Worm (Caenorhabditis elegans) whole organism, L4/young adult: ENCODE measurements around the gene B0001.5.

Experiments
- W03F9.2 ChIP-seq: fragments of 150-350 bp; optimal IDR thresholded peaks from 2 replicates; lab custom pipeline; 2014; ENCODE audit warnings: missing biosample characterization, missing genetic modification characterization
- dao-5 ChIP-seq: sonication (generic microtip); optimal IDR thresholded peaks from 2 replicates; lab custom pipeline; 2016; ENCODE audit warnings: missing genotype, missing genetic modification characterization, moderate library complexity, missing compliant biosample characterization
- him-1 ChIP-seq: sonication (generic microtip); optimal IDR thresholded peaks from 2 replicates; lab custom pipeline; 2016; ENCODE audit warnings: missing genotype, missing genetic modification reagents, missing genetic modification characterization, missing compliant biosample characterization

The B0001.5 gene

ce11 chrIV:12120536-12120935, 22.6 kb downstream of the B0001.5 start:
- TF ChIP-seq him-1 (tag; lab: Kevin White, UChicago) (no peak), W03F9.2 (tag; lab: Kevin White, UChicago) (no peak), dao-5 (no peak)

- TF ChIP-seq W03F9.2 (tag; lab: Kevin White, UChicago) (no peak), dao-5 (no peak), him-1 (tag; lab: Kevin White, UChicago) (no peak)
Observed at ce11 chrIV:12114498-12114897, 28.6 kb downstream of the B0001.5 start.

- TF ChIP-seq him-1 (tag; lab: Kevin White, UChicago), result no peak
- no peak for TF ChIP-seq dao-5
- no peak for TF ChIP-seq W03F9.2 (tag; lab: Kevin White, UChicago)
Observed at ce11 chrIV:12113056-12113455, 30.1 kb downstream of the B0001.5 start.

ce11 chrIV:12111477-12111876, 31.7 kb downstream of the B0001.5 start, which contains the start of gene dlc-2:
Gene dlc-2 (minus strand): TSS chrIV:12111577.
- TF ChIP-seq dao-5 (no peak), W03F9.2 (tag; lab: Kevin White, UChicago) (no peak), him-1 (tag; lab: Kevin White, UChicago) (no peak)

ce11 chrIV:12110339-12110738, 32.8 kb downstream of the B0001.5 start, which contains the start of gene col-129:
Gene col-129 (minus strand): TSS chrIV:12110439.
- TF ChIP-seq dao-5, result no peak

- TF ChIP-seq him-1 (tag; lab: Kevin White, UChicago), result no peak
- no peak for TF ChIP-seq W03F9.2 (tag; lab: Kevin White, UChicago)
- TF ChIP-seq dao-5, result no peak
Observed at ce11 chrIV:12109743-12110142, 33.4 kb downstream of the B0001.5 start.

- no peak for TF ChIP-seq W03F9.2 (tag; lab: Kevin White, UChicago)
Observed at ce11 chrIV:12108984-12109657, 34.0 kb downstream of the B0001.5 start.

ce11 chrIV:12105558-12105957, 37.6 kb downstream of the B0001.5 start, which contains the start of gene M18.3:
Gene M18.3 (plus strand): TSS chrIV:12105858.
- TF ChIP-seq him-1 (tag; lab: Kevin White, UChicago), result no peak
- TF ChIP-seq dao-5, result no peak
- TF ChIP-seq W03F9.2 (tag; lab: Kevin White, UChicago), result no peak

- TF ChIP-seq W03F9.2 (tag; lab: Kevin White, UChicago), result no peak
- TF ChIP-seq dao-5, result no peak
- no peak for TF ChIP-seq him-1 (tag; lab: Kevin White, UChicago)
Observed at ce11 chrIV:12096479-12096878, 46.7 kb downstream of the B0001.5 start, which contains the start of gene mon-2. Gene mon-2 (plus strand): TSS chrIV:12096779.

ce11 chrIV:12093819-12094218, 49.3 kb downstream of the B0001.5 start, which contains the start of gene F11A10.5:
Gene F11A10.5 (plus strand): TSS chrIV:12094119.
- TF ChIP-seq W03F9.2 (tag; lab: Kevin White, UChicago) (no peak), dao-5 (no peak), him-1 (tag; lab: Kevin White, UChicago) (no peak)

- TF ChIP-seq W03F9.2 (tag; lab: Kevin White, UChicago) (no peak), him-1 (tag; lab: Kevin White, UChicago) (no peak), dao-5 (no peak)
Observed at ce11 chrIV:12093384-12093783, 49.7 kb downstream of the B0001.5 start, which contains the start of gene cpsf-4. Gene cpsf-4 (minus strand): TSS chrIV:12093445.

ce11 chrIV:12092113-12092512, 51.0 kb downstream of the B0001.5 start, which contains the start of gene mig-32:
Gene mig-32 (minus strand): TSS chrIV:12092213.
- TF ChIP-seq him-1 (tag; lab: Kevin White, UChicago), result no peak
- no peak for TF ChIP-seq W03F9.2 (tag; lab: Kevin White, UChicago)
- no peak for TF ChIP-seq dao-5
